Fruit fly (Drosophila melanogaster): ENCODE results near the gene Dnaaf6.

Dnaaf6 gene

DNA sequence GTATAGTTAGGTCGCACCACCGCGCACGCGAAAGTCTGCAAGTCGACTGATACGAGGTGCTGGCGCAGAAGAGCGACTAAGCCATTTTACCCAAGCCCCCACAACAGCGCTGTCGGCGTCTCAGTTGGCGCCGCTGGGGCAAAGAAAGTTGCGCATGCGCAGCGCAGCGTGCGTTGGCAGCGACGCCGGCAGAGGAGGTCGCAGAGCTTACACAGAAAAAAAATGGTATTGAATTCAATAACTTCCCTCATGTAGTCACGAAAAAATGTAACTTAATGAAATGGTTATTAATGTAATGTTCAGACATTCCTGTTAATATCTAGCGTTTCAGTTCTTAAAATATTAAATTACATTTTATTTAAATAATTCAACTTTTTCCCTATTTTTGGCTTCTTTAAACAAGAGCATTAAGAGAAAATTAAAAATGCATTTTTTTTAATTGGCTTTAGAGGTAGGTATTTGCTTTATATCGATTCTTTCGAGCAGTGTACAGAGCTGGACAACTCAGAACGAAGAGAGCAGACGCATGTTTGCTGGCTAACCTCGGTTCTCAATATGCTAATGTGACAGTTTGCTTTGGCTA is 6.4 kb upstream of the Dnaaf6 start, which contains the start of gene CG4914 (continued):
- TF ChIP-seq D19A (tag; optimal IDR thresholded peaks at IDR 0.05) = peak; percentile 85
- peak; percentile 61 for TF ChIP-seq HLH3B (GFP tag; IDR thresholded peaks at IDR 0.05)
- no peak for TF ChIP-seq dan (GFP tag; IDR thresholded peaks at IDR 0.05)
- TF ChIP-seq mam (GFP tag; optimal IDR thresholded peaks at IDR 0.05) = peak; percentile 7
- peak; percentile 31 for TF ChIP-seq jing (GFP tag; optimal IDR thresholded peaks at IDR 0.05)
- no peak for TF ChIP-seq CG13894 (tag; optimal IDR thresholded peaks at IDR 0.05)
- peak; percentile 26; the same call in 1 of the 2 replicates for TF ChIP-seq sens-2 (GFP tag; IDR thresholded peaks at IDR 0.05)
- TF ChIP-seq CG18764 (GFP tag; optimal IDR thresholded peaks at IDR 0.05) = peak; percentile 37
- TF ChIP-seq CG14965 (GFP tag; optimal IDR thresholded peaks at IDR 0.05; ENCODE audit: borderline replicate concordance) = no peak
- TF ChIP-seq eve (GFP tag; optimal IDR thresholded peaks at IDR 0.05) = peak in 1 of 2 experiments; percentile 81
- TF ChIP-seq CG30020 (tag; optimal IDR thresholded peaks at IDR 0.05) = peak; percentile 61
- TF ChIP-seq zf30C (GFP tag; optimal IDR thresholded peaks at IDR 0.05) = peak; percentile 50
- TF ChIP-seq CG11723 (GFP tag; optimal IDR thresholded peaks at IDR 0.05) = peak; percentile 62
- no peak for TF ChIP-seq wek (GFP tag; optimal IDR thresholded peaks at IDR 0.05)
- TF ChIP-seq CG4854 (GFP tag; optimal IDR thresholded peaks at IDR 0.05) = no peak
- TF ChIP-seq Adf1 (GFP tag; IDR thresholded peaks at IDR 0.05) = peak; percentile 77
- TF ChIP-seq CG7786 (GFP tag; optimal IDR thresholded peaks at IDR 0.05) = no peak
- TF ChIP-seq bigmax (GFP tag; optimal IDR thresholded peaks at IDR 0.05) = no peak
- peak; percentile 29 for TF ChIP-seq salm (tag; optimal IDR thresholded peaks at IDR 0.05)
- no peak for TF ChIP-seq Neu2 (GFP tag; optimal IDR thresholded peaks at IDR 0.05; ENCODE audit: borderline replicate concordance)
- no peak for TF ChIP-seq eyg (GFP tag; optimal IDR thresholded peaks at IDR 0.05)
- TF ChIP-seq h (optimal IDR thresholded peaks at IDR 0.05) = no peak
- no peak for TF ChIP-seq CG8478 (optimal IDR thresholded peaks at IDR 0.05)
- TF ChIP-seq CG34376 (GFP tag; optimal IDR thresholded peaks at IDR 0.05) = no peak
- peak; percentile 30 for TF ChIP-seq scrt (GFP tag; optimal IDR thresholded peaks at IDR 0.05)
- TF ChIP-seq Aef1 (GFP tag; IDR thresholded peaks at IDR 0.05) = peak; percentile 40; the same call in 1 of the 3 replicates
- no peak for TF ChIP-seq cas (GFP tag; IDR thresholded peaks at IDR 0.05)
- TF ChIP-seq Eip74EF (GFP tag; optimal IDR thresholded peaks at IDR 0.05) = peak in 1 of 2 experiments; percentile 83
- no peak for TF ChIP-seq fu2 (GFP tag; optimal IDR thresholded peaks at IDR 0.05)
- TF ChIP-seq CG33213 (GFP tag; optimal IDR thresholded peaks at IDR 0.05) = no peak
- TF ChIP-seq Hsf (GFP tag; optimal IDR thresholded peaks at IDR 0.05) = peak; percentile 42
- peak; percentile 48 for TF ChIP-seq CG10462 (GFP tag; optimal IDR thresholded peaks at IDR 0.05)
- TF ChIP-seq E2f2 (GFP tag; IDR thresholded peaks at IDR 0.05) = no peak; the same call in 1 of the 2 replicates
- peak; percentile 13 for TF ChIP-seq CG18011 (GFP tag; optimal IDR thresholded peaks at IDR 0.05)
- TF ChIP-seq Blimp-1 (GFP tag; optimal IDR thresholded peaks at IDR 0.05) = peak; percentile 88
- no peak for TF ChIP-seq Dll (GFP tag; IDR thresholded peaks at IDR 0.05; ENCODE audit: partially characterized antibody)
- TF ChIP-seq Hmx (GFP tag; optimal IDR thresholded peaks at IDR 0.05) = peak; percentile 3
- no peak for TF ChIP-seq rib (GFP tag; IDR thresholded peaks at IDR 0.05)
- peak; percentile 27 for TF ChIP-seq CG13296 (GFP tag; optimal IDR thresholded peaks at IDR 0.05)
- peak; percentile 54; the same call in 1 of the 2 replicates for TF ChIP-seq Drgx (GFP tag; IDR thresholded peaks at IDR 0.05)
- TF ChIP-seq gcm (GFP tag; optimal IDR thresholded peaks at IDR 0.05) = peak; percentile 76
- peak; percentile 87 for TF ChIP-seq Oli (tag; optimal IDR thresholded peaks at IDR 0.05)
- peak; percentile 74 for TF ChIP-seq fd96Cb (tag; optimal IDR thresholded peaks at IDR 0.05)
- peak; percentile 77 for TF ChIP-seq Spps (tag; optimal IDR thresholded peaks at IDR 0.05)
- peak; percentile 73 for TF ChIP-seq Six4 (GFP tag; optimal IDR thresholded peaks at IDR 0.05)
- peak; percentile 26; the same call in 1 of the 2 replicates for TF ChIP-seq CG8765 (GFP tag; IDR thresholded peaks at IDR 0.05)
- no peak for TF ChIP-seq CG12236 (GFP tag; optimal IDR thresholded peaks at IDR 0.05)
- no peak for TF ChIP-seq CTCF (GFP tag; optimal IDR thresholded peaks at IDR 0.05)
- TF ChIP-seq CG7357 (GFP tag; IDR thresholded peaks at IDR 0.05) = peak; percentile 44; the same call in 2 of the 3 replicates
- TF ChIP-seq CG6654 (GFP tag; optimal IDR thresholded peaks at IDR 0.05) = peak; percentile 54
- TF ChIP-seq CG14710 (tag; optimal IDR thresholded peaks at IDR 0.05) = peak; percentile 87
